Worm (Caenorhabditis elegans): ENCODE measurements around the gene cal-4.

- TF ChIP-seq ceh-82 (tag; optimal IDR thresholded peaks at IDR 0.05) (no peak), elt-3 (tag; optimal IDR thresholded peaks at IDR 0.05) (no peak), lin-15B (tag; optimal IDR thresholded peaks at IDR 0.05) (no peak), nhr-11 (tag; optimal IDR thresholded peaks at IDR 0.05) (no peak), nhr-237 (tag; optimal IDR thresholded peaks at IDR 0.05) (no peak), zag-1 (tag; optimal IDR thresholded peaks at IDR 0.05) (no peak), nhr-28 (tag; optimal IDR thresholded peaks at IDR 0.05) (no peak), ama-1 (optimal IDR thresholded peaks at IDR 0.05) (no peak), lin-39 (tag; optimal IDR thresholded peaks at IDR 0.05) (no peak)
Measured at ce11 chrIV:10546589-10547136, 25.5 kb downstream of the cal-4 start, which contains the start of gene zim-1.
